Worm (Caenorhabditis elegans): ENCODE results near the gene gei-6.
A peak's percentile ranks its signal among the peaks of the same experiment; 100 is the strongest.

gei-6 gene

DNA sequence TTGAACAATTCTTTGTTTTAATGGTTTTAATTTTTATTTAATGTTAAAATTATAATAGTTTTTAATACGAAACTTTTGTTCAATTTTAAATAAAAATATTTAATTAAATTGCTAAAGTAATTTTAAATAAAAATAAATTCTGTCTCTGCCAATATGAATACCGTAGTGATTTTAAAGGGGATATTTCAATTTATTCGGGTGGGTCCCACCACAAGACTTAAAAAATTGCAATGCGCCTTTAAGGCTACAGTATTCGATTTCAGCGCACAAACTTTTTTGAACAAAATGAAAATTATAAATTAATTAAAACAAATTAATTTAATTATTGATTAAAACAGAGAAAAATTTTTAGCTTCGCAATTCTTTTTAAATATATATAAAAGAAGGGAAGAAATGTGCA lies 31.6 kb downstream of the gei-6 start:
- TF ChIP-seq efl-1 (GFP tag; optimal IDR thresholded peaks at IDR 0.05): peak; percentile 7
- peak; percentile 90 for TF ChIP-seq madf-3 (GFP tag; IDR thresholded peaks at IDR 0.05)
- no peak for TF ChIP-seq him-1 (tag; optimal IDR thresholded peaks at IDR 0.05)
- TF ChIP-seq snpc-1.1 (tag; optimal IDR thresholded peaks at IDR 0.05; ENCODE audit: insufficient read depth): peak; percentile 50
- no peak for TF ChIP-seq egl-18 (GFP tag; IDR thresholded peaks at IDR 0.05)
- no peak for TF ChIP-seq bed-2 (GFP tag; IDR thresholded peaks at IDR 0.05)
- peak; percentile 75 for TF ChIP-seq madf-8 (GFP tag; conservative IDR thresholded peaks at IDR 0.05)
- peak; percentile 89 for TF ChIP-seq xnd-1 (tag; optimal IDR thresholded peaks at IDR 0.05)
- no peak for TF ChIP-seq B0261.1 (tag; optimal IDR thresholded peaks at IDR 0.05)
- peak; percentile 54; the same call in 1 of the 2 replicates for TF ChIP-seq D2030.7 (GFP tag; IDR thresholded peaks at IDR 0.05)
- no peak for TF ChIP-seq hlh-12 (tag; optimal IDR thresholded peaks at IDR 0.05)
- peak; percentile 54 for TF ChIP-seq lin-54 (GFP tag; optimal IDR thresholded peaks at IDR 0.05)
- peak; percentile 31 for TF ChIP-seq tbp1 (GFP tag; optimal IDR thresholded peaks at IDR 0.05)
- 0 out of 2 replicates have a peak, but pooled peaks have one; percentile 14 for TF ChIP-seq hsf-1 (GFP tag; IDR thresholded peaks at IDR 0.05)
- no peak for TF ChIP-seq K11D2.4 (GFP tag; IDR thresholded peaks at IDR 0.05)
- no peak for TF ChIP-seq pha-4 (tag; optimal IDR thresholded peaks at IDR 0.05)
- peak; percentile 93 for TF ChIP-seq F33H1.4 (GFP tag; IDR thresholded peaks at IDR 0.05)
- peak; percentile 51 for TF ChIP-seq ceh-91 (GFP tag; IDR thresholded peaks at IDR 0.05)
- TF ChIP-seq lsl-1 (GFP tag; optimal IDR thresholded peaks at IDR 0.05): peak; percentile 97
- 0 out of 2 replicates have a peak, but pooled peaks have one; percentile 7 for TF ChIP-seq mcd-1 (GFP tag; IDR thresholded peaks at IDR 0.05)
- peak; percentile 93 for TF ChIP-seq madf-6 (GFP tag; IDR thresholded peaks at IDR 0.05)
- TF ChIP-seq gei-17 (GFP tag; optimal IDR thresholded peaks at IDR 0.05): no peak

DNA sequence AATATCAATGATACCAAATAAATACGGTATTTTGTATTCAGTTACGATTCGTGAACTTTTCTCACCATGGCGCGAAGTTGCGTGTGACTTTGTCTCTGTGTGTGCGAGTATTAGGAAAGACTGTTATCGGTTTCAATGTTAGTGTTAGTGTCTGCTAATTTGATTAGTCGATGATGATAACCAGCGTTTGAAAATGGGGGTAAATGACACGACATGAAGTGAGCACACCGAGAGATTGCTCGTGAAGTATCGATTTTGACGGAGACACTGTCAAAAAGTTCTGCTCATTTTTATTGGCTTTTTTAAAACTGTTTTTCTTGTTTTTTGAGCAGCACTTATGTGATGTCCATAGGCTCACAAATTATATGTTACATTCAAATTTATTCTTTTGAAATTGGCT lies 32.2 kb downstream of the gei-6 start:
- peak; percentile 78 for TF ChIP-seq tbx-9 (tag; optimal IDR thresholded peaks at IDR 0.05; ENCODE audit: borderline replicate concordance)
- TF ChIP-seq F33H1.4 (GFP tag; IDR thresholded peaks at IDR 0.05): 0 out of 2 replicates have a peak, but pooled peaks have one; percentile 21
- peak; percentile 40 for TF ChIP-seq atf-7 (tag; optimal IDR thresholded peaks at IDR 0.05)
- peak; percentile 32; the same call in 1 of the 2 replicates for TF ChIP-seq cebp-1 (GFP tag; IDR thresholded peaks at IDR 0.05)
- peak; percentile 65 for TF ChIP-seq cebp-1 (tag; optimal IDR thresholded peaks at IDR 0.05)
- TF ChIP-seq lin-54 (GFP tag; optimal IDR thresholded peaks at IDR 0.05): peak; percentile 35
- peak; percentile 1 for TF ChIP-seq dpff-1 (tag; optimal IDR thresholded peaks at IDR 0.05)
- peak; percentile 29 for TF ChIP-seq lin-40 (tag; optimal IDR thresholded peaks at IDR 0.05)
- TF ChIP-seq lsy-27 (tag; optimal IDR thresholded peaks at IDR 0.05; ENCODE audit: borderline replicate concordance, insufficient read depth): no peak
- peak; percentile 45 for TF ChIP-seq tbp1 (GFP tag; optimal IDR thresholded peaks at IDR 0.05)
- TF ChIP-seq hrde-1 (tag; optimal IDR thresholded peaks at IDR 0.05; ENCODE audit: borderline replicate concordance): peak; percentile 82
- TF ChIP-seq B0019.2 (GFP tag; conservative IDR thresholded peaks at IDR 0.05): no peak
- TF ChIP-seq F52B5.7 (tag; optimal IDR thresholded peaks at IDR 0.05): peak; percentile 43
- TF ChIP-seq lin-35 (GFP tag; optimal IDR thresholded peaks at IDR 0.05): no peak
- TF ChIP-seq die-1 (tag; optimal IDR thresholded peaks at IDR 0.05): no peak
- TF ChIP-seq hmg-1.2 (GFP tag; IDR thresholded peaks at IDR 0.05): 0 out of 2 replicates have a peak, but pooled peaks have one; percentile 31
- 0 out of 2 replicates have a peak, but pooled peaks have one; percentile 45 for TF ChIP-seq ceh-40 (GFP tag; IDR thresholded peaks at IDR 0.05)
- TF ChIP-seq Y53G8AR.9 (GFP tag; conservative IDR thresholded peaks at IDR 0.05): peak; percentile 76
- TF ChIP-seq let-607 (tag; optimal IDR thresholded peaks at IDR 0.05): peak; percentile 46 to 68
- peak; percentile 39; the same call in 1 of the 2 replicates for TF ChIP-seq pbrm-1 (GFP tag; IDR thresholded peaks at IDR 0.05)
- peak; percentile 8 for TF ChIP-seq ZK185.1 (tag; optimal IDR thresholded peaks at IDR 0.05; ENCODE audit: poor library complexity, severe bottlenecking)
- peak; percentile 4 for TF ChIP-seq ztf-22 (GFP tag; optimal IDR thresholded peaks at IDR 0.05)
- peak; percentile 72 for TF ChIP-seq hsf-1 (GFP tag; IDR thresholded peaks at IDR 0.05)
- peak; percentile 33 for TF ChIP-seq lsl-1 (GFP tag; optimal IDR thresholded peaks at IDR 0.05)
- TF ChIP-seq snpc-1.1 (tag; optimal IDR thresholded peaks at IDR 0.05; ENCODE audit: insufficient read depth): peak; percentile 13
- TF ChIP-seq madf-6 (GFP tag; IDR thresholded peaks at IDR 0.05): peak; percentile 67; the same call in 1 of the 2 replicates
- peak; percentile 20; the same call in 1 of the 2 replicates for TF ChIP-seq madf-8 (GFP tag; conservative IDR thresholded peaks at IDR 0.05)
- TF ChIP-seq ama-1 (optimal IDR thresholded peaks at IDR 0.05): peak; percentile 48
- peak in 1 of 2 experiments; percentile 73 for TF ChIP-seq ama-1 (GFP tag; optimal IDR thresholded peaks at IDR 0.05)
- peak; percentile 73 for TF ChIP-seq ets-4 (GFP tag; optimal IDR thresholded peaks at IDR 0.05)
- TF ChIP-seq ekl-4 (GFP tag; IDR thresholded peaks at IDR 0.05): peak; percentile 72

All from whole organism, young adult.